Fruit fly (Drosophila melanogaster): Measurements from ENCODE around the gene pch2.

DNA sequence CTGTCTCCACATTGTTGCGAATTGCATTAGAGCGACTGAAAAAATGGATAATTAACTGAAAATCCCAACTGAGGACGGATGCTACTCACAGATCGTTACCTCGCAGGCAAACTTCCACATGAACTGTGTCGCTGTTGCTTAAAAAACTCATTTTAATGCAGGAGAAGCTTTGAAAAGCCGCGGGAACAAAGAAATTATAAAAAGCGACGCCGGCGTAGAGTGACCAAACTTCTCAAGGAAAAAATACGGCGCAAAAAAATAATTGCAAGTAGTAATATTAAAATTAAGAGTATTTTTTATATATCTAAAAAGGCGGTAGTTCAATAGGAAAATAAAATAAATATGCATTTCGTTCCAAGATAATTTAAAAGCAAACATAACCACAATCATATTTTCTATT lies at the start of gene pch2:
- no peak for TF ChIP-seq CG13287 (GFP tag; IDR thresholded peaks at IDR 0.05; ENCODE audit: partially characterized antibody)
- no peak for TF ChIP-seq chm (GFP tag; IDR thresholded peaks at IDR 0.05)
- TF ChIP-seq sim (GFP tag; IDR thresholded peaks at IDR 0.05): no peak
- no peak for TF ChIP-seq Bgb (GFP tag; IDR thresholded peaks at IDR 0.05; ENCODE audit: partially characterized antibody)
- no peak for TF ChIP-seq Ptx1 (GFP tag; IDR thresholded peaks at IDR 0.05)
- no peak for TF ChIP-seq cato (GFP tag; optimal IDR thresholded peaks at IDR 0.05; ENCODE audit: borderline replicate concordance)
- TF ChIP-seq Ada2b (GFP tag; IDR thresholded peaks at IDR 0.05): no peak
- TF ChIP-seq lab (GFP tag; optimal IDR thresholded peaks at IDR 0.05): no peak

All from whole organism, embryonic.